Worm (Caenorhabditis elegans) whole organism, L2 larva: Measurements from ENCODE around the gene Y69A2AR.47.

Experiments used
- ZK546.5 ChIP-seq: sonication (generic microtip); optimal IDR thresholded peaks from 2 replicates; lab custom pipeline; 2017; ENCODE audit warnings: missing biosample characterization, missing genetic modification characterization
- aly-2 ChIP-seq: fragments of 150-350 bp; optimal IDR thresholded peaks from 2 replicates; lab custom pipeline; 2014; ENCODE audit warnings: missing biosample characterization, missing genetic modification characterization
- ama-1 ChIP-seq: fragments of 150-350 bp; optimal IDR thresholded peaks from 2 replicates; lab custom pipeline; 2018; ENCODE audit warnings: inconsistent platforms
- egl-27 ChIP-seq: sonication (generic microtip); optimal IDR thresholded peaks from 3 replicates; lab custom pipeline; 2017; ENCODE audit warnings: missing biosample characterization, missing genetic modification reagents, missing genetic modification characterization
- lin-39 ChIP-seq: fragments of 150-350 bp; optimal IDR thresholded peaks from 2 replicates; lab custom pipeline; 2014; ENCODE audit warnings: missing biosample characterization, missing genetic modification reagents, missing genetic modification characterization
- nhr-10 ChIP-seq: sonication (generic microtip); optimal IDR thresholded peaks from 2 replicates; lab custom pipeline; 2017; ENCODE audit warnings: missing biosample characterization, missing genetic modification characterization
- nhr-11 ChIP-seq: fragments of 150-350 bp; optimal IDR thresholded peaks from 2 replicates; lab custom pipeline; 2014; ENCODE audit warnings: missing biosample characterization, missing genetic modification characterization
- nhr-12 ChIP-seq: fragments of 150-350 bp; optimal IDR thresholded peaks from 2 replicates; lab custom pipeline; 2014; ENCODE audit warnings: missing biosample characterization, missing genetic modification characterization
- nhr-23 ChIP-seq: fragments of 150-350 bp; optimal IDR thresholded peaks from 2 replicates; lab custom pipeline; 2014; ENCODE audit warnings: missing biosample characterization, missing genetic modification reagents, missing genetic modification characterization
- peb-1 ChIP-seq: fragments of 150-350 bp; optimal IDR thresholded peaks from 2 replicates; lab custom pipeline; 2014; ENCODE audit warnings: missing biosample characterization, missing genetic modification characterization
- snpc-4 ChIP-seq: fragments of 150-350 bp; optimal IDR thresholded peaks from 2 replicates; lab custom pipeline; 2014; ENCODE audit warnings: missing biosample characterization, missing genetic modification characterization
- zag-1 ChIP-seq: fragments of 150-350 bp; optimal IDR thresholded peaks from 2 replicates; lab custom pipeline; 2014; ENCODE audit warnings: missing biosample characterization, missing genetic modification characterization
- ztf-1 ChIP-seq: fragments of 200-800 bp; sonication (Bioruptor generic); conservative IDR thresholded peaks from 2 replicates; pipeline ENCODE4 v1.3.6; 2022; ENCODE audit warnings: missing genetic modification characterization, missing compliant biosample characterization
- ztf-4 ChIP-seq: fragments of 150-350 bp; optimal IDR thresholded peaks from 2 replicates; lab custom pipeline; 2014; ENCODE audit warnings: missing biosample characterization, missing genetic modification characterization

ce11 chrIV:2552276-2552675 lies 45.2 kb upstream of the Y69A2AR.47 start:
- TF ChIP-seq ZK546.5 (tag; lab: Kevin White, UChicago): no peak
- TF ChIP-seq nhr-12 (tag; lab: Kevin White, UChicago): no peak
- TF ChIP-seq egl-27 (tag; lab: Kevin White, UChicago): no peak
- no peak for TF ChIP-seq nhr-11 (tag; lab: Kevin White, UChicago)
- TF ChIP-seq nhr-23: no peak
- no peak for TF ChIP-seq aly-2 (tag; lab: Kevin White, UChicago)
- no peak for TF ChIP-seq ztf-1 (GFP tag; lab: Robert Waterston, UW)
- TF ChIP-seq peb-1 (tag; lab: Kevin White, UChicago): no peak
- no peak for TF ChIP-seq lin-39 (tag; lab: Kevin White, UChicago)
- TF ChIP-seq ama-1 (lab: Kevin White, UChicago): no peak
- TF ChIP-seq nhr-10 (tag; lab: Kevin White, UChicago): no peak
- TF ChIP-seq ztf-4 (tag; lab: Kevin White, UChicago): no peak
- TF ChIP-seq snpc-4 (tag; lab: Kevin White, UChicago): no peak
- TF ChIP-seq zag-1: no peak
